Fruit fly (Drosophila melanogaster): ENCODE data around the gene Vml.

Gene Vml

DNA sequence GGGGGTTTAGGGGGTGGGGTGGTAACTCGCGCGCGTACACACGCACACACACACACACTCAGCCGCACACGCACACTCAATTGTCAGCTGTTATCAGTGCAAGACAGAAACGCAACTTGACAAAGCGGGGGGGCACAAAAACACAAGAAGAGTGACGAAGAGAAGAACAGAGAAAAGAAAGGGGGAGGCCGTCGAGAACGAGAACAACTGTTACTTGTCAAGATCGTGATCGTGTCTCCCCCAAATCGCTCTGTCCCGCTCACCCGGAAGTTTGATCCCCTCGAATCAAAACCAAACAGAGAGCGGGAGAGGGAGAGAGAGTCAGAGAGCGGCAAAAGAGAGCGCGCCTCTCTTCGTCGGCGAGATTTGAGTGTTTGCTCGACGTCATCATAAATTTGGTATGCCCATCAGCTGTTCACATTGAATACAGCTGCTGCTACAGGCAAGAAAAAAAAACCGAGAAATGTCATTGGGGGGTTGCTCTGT lies 41.8 kb downstream of the Vml start (continued):
- no peak for TF ChIP-seq ro (GFP tag; IDR thresholded peaks at IDR 0.05)
- peak; percentile 8 for TF ChIP-seq CG6683 (GFP tag; optimal IDR thresholded peaks at IDR 0.05)
- peak; percentile 76 for TF ChIP-seq CG3995 (GFP tag; optimal IDR thresholded peaks at IDR 0.05)
- TF ChIP-seq CG9215 (GFP tag; IDR thresholded peaks at IDR 0.05): no peak
- TF ChIP-seq PHDP (tag; optimal IDR thresholded peaks at IDR 0.05): peak; percentile 33
- no peak for TF ChIP-seq CG15011 (GFP tag; optimal IDR thresholded peaks at IDR 0.05)
- TF ChIP-seq hkb (optimal IDR thresholded peaks at IDR 0.05): no peak
- peak; percentile 42 for TF ChIP-seq hkb (GFP tag; IDR thresholded peaks at IDR 0.05)
- peak; percentile 94 for TF ChIP-seq sug (tag; optimal IDR thresholded peaks at IDR 0.05)
- no peak for TF ChIP-seq dimm (GFP tag; IDR thresholded peaks at IDR 0.05)
- peak; percentile 63 for TF ChIP-seq ftz-f1 (GFP tag; optimal IDR thresholded peaks at IDR 0.05)
- peak; percentile 2 for TF ChIP-seq exex (tag; optimal IDR thresholded peaks at IDR 0.05)
- peak; percentile 62 for TF ChIP-seq CG34224 (GFP tag; IDR thresholded peaks at IDR 0.05; ENCODE audit: partially characterized antibody)
- peak; percentile 22 for TF ChIP-seq CG6813 (GFP tag; optimal IDR thresholded peaks at IDR 0.05)
- no peak for TF ChIP-seq CG9437 (GFP tag; optimal IDR thresholded peaks at IDR 0.05)
- TF ChIP-seq zen2 (GFP tag; IDR thresholded peaks at IDR 0.05; ENCODE audit: partially characterized antibody): peak; percentile 73
- peak; percentile 49 for TF ChIP-seq CG10431 (GFP tag; optimal IDR thresholded peaks at IDR 0.05)
- TF ChIP-seq chinmo (GFP tag; IDR thresholded peaks at IDR 0.05; ENCODE audit: partially characterized antibody): peak; percentile 90
- TF ChIP-seq gcm (GFP tag; optimal IDR thresholded peaks at IDR 0.05): peak; percentile 27
- peak; percentile 58 for TF ChIP-seq mirr (GFP tag; optimal IDR thresholded peaks at IDR 0.05)
- no peak for TF ChIP-seq Sox102F (GFP tag; optimal IDR thresholded peaks at IDR 0.05)
- no peak for TF ChIP-seq Dip3 (GFP tag; optimal IDR thresholded peaks at IDR 0.05)
- no peak for TF ChIP-seq CG10979 (tag; optimal IDR thresholded peaks at IDR 0.05)
- no peak for TF ChIP-seq Sry-β (GFP tag; optimal IDR thresholded peaks at IDR 0.05)
- no peak for TF ChIP-seq zfh1 (GFP tag; IDR thresholded peaks at IDR 0.05)
- no peak for TF ChIP-seq CG8089 (GFP tag; optimal IDR thresholded peaks at IDR 0.05)
- TF ChIP-seq CG42726 (GFP tag; IDR thresholded peaks at IDR 0.05; ENCODE audit: partially characterized antibody): 0 out of 2 replicates have a peak, but pooled peaks have one; percentile 21
- peak; percentile 36 for TF ChIP-seq HmgZ (tag; optimal IDR thresholded peaks at IDR 0.05)
- TF ChIP-seq psq (GFP tag; optimal IDR thresholded peaks at IDR 0.05): peak; percentile 30
- TF ChIP-seq cwo (GFP tag; optimal IDR thresholded peaks at IDR 0.05): no peak
- TF ChIP-seq cg (GFP tag; optimal IDR thresholded peaks at IDR 0.05): peak; percentile 79
- TF ChIP-seq CG4707 (GFP tag; optimal IDR thresholded peaks at IDR 0.05): peak; percentile 47
- no peak for TF ChIP-seq Rfx (GFP tag; IDR thresholded peaks at IDR 0.05)
- TF ChIP-seq Nf-YB (GFP tag; optimal IDR thresholded peaks at IDR 0.05): peak; percentile 47
- TF ChIP-seq CG15514 (GFP tag; optimal IDR thresholded peaks at IDR 0.05): peak; percentile 48
- TF ChIP-seq CG7745 (tag; optimal IDR thresholded peaks at IDR 0.05): no peak
- TF ChIP-seq crc (GFP tag; optimal IDR thresholded peaks at IDR 0.05): no peak
- TF ChIP-seq CG12769 (tag; optimal IDR thresholded peaks at IDR 0.05): peak; percentile 64
- TF ChIP-seq Fer1 (GFP tag; optimal IDR thresholded peaks at IDR 0.05): peak; percentile 13
- peak; percentile 7 for TF ChIP-seq chn (GFP tag; optimal IDR thresholded peaks at IDR 0.05)
- TF ChIP-seq ERR (GFP tag; optimal IDR thresholded peaks at IDR 0.05): peak; percentile 33
- TF ChIP-seq fd64A (GFP tag; optimal IDR thresholded peaks at IDR 0.05): no peak
- peak; percentile 1 for TF ChIP-seq repo (GFP tag; optimal IDR thresholded peaks at IDR 0.05)
- no peak for TF ChIP-seq dati (GFP tag; IDR thresholded peaks at IDR 0.05)
- 0 out of 2 replicates have a peak, but pooled peaks have one; percentile 54 for TF ChIP-seq chm (GFP tag; IDR thresholded peaks at IDR 0.05)
- TF ChIP-seq CG12236 (GFP tag; optimal IDR thresholded peaks at IDR 0.05): no peak
- TF ChIP-seq CG2712 (tag; optimal IDR thresholded peaks at IDR 0.05): peak; percentile 18
- peak; percentile 36 for TF ChIP-seq onecut (GFP tag; IDR thresholded peaks at IDR 0.05)
- TF ChIP-seq Dll (GFP tag; IDR thresholded peaks at IDR 0.05; ENCODE audit: partially characterized antibody): peak; percentile 23; the same call in 1 of the 4 replicates
- peak; percentile 65 for TF ChIP-seq sd (tag; optimal IDR thresholded peaks at IDR 0.05)

All from whole organism, embryonic.